Worm (Caenorhabditis elegans): Measurements from ENCODE around the gene col-17.

Gene col-17

ce11 chrII:4884403-4884802 is 17.0 kb upstream of the col-17 start:
- TF ChIP-seq lsy-2 (tag; optimal IDR thresholded peaks at IDR 0.05) (no peak), mdl-1 (tag; optimal IDR thresholded peaks at IDR 0.05) (no peak), ceh-8 (GFP tag; optimal IDR thresholded peaks at IDR 0.05) (no peak), pag-3 (tag; optimal IDR thresholded peaks at IDR 0.05; ENCODE audit: borderline replicate concordance, insufficient read depth) (no peak), blmp-1 (tag; optimal IDR thresholded peaks at IDR 0.05) (no peak), ces-1 (GFP tag; optimal IDR thresholded peaks at IDR 0.05) (no peak), sox-4 (tag; optimal IDR thresholded peaks at IDR 0.05) (no peak), lin-15B (tag; optimal IDR thresholded peaks at IDR 0.05) (no peak), efl-1 (optimal IDR thresholded peaks at IDR 0.05) (no peak), efl-1 (GFP tag; optimal IDR thresholded peaks at IDR 0.05 in 1 of 2) (peak in 1 of 2 experiments; percentile 52)

ce11 chrII:4883412-4883811 is 16.0 kb upstream of the col-17 start, which contains the start of gene gst-8:
Gene gst-8 (plus strand): TSS chrII:4883712.
- TF ChIP-seq nhr-12 (tag; optimal IDR thresholded peaks at IDR 0.05) (no peak), elt-2 (tag; optimal IDR thresholded peaks at IDR 0.05) (peak; percentile 10)

ce11 chrII:4882498-4882897 is 15.1 kb upstream of the col-17 start:
- TF ChIP-seq irx-1 (tag; optimal IDR thresholded peaks at IDR 0.05) (no peak), nhr-20 (tag; optimal IDR thresholded peaks at IDR 0.05) (peak; percentile 39)

- TF ChIP-seq nhr-19 (GFP tag; conservative IDR thresholded peaks at IDR 0.05): 0 out of 2 replicates have a peak, but pooled peaks have one; percentile 8
- TF ChIP-seq efl-1 (optimal IDR thresholded peaks at IDR 0.05): peak; percentile 3
- TF ChIP-seq efl-1 (GFP tag; optimal IDR thresholded peaks at IDR 0.05 in 1 of 2): peak in 1 of 2 experiments; percentile 77
- peak; percentile 90 for TF ChIP-seq nhr-20 (tag; optimal IDR thresholded peaks at IDR 0.05)
- peak; percentile 65 for TF ChIP-seq lin-14 (GFP tag; optimal IDR thresholded peaks at IDR 0.05)
- TF ChIP-seq dsc-1 (tag; optimal IDR thresholded peaks at IDR 0.05): no peak
- TF ChIP-seq hpl-2 (GFP tag; optimal IDR thresholded peaks at IDR 0.05): no peak
- peak; percentile 48 for TF ChIP-seq nhr-71 (tag; optimal IDR thresholded peaks at IDR 0.05)
- peak; percentile 44 for TF ChIP-seq snu-23 (GFP tag; optimal IDR thresholded peaks at IDR 0.05)
- TF ChIP-seq mdl-1 (tag; optimal IDR thresholded peaks at IDR 0.05): peak in 1 of 2 experiments; percentile 29
- no peak for TF ChIP-seq fkh-10 (GFP tag; optimal IDR thresholded peaks at IDR 0.05)
- TF ChIP-seq elt-2 (tag; optimal IDR thresholded peaks at IDR 0.05): peak; percentile 87
- TF ChIP-seq elt-3 (tag; optimal IDR thresholded peaks at IDR 0.05): peak in 2 of 6 experiments; percentile 9 to 17
- TF ChIP-seq tbx-2 (tag; optimal IDR thresholded peaks at IDR 0.05): peak; percentile 40
- peak; percentile 69 for TF ChIP-seq nhr-85 (tag)
- peak in 1 of 2 experiments; percentile 68 for TF ChIP-seq lin-35 (GFP tag; optimal IDR thresholded peaks at IDR 0.05)
- no peak for TF ChIP-seq nhr-12 (tag; optimal IDR thresholded peaks at IDR 0.05)
- peak; percentile 19 for TF ChIP-seq nhr-90 (tag; optimal IDR thresholded peaks at IDR 0.05; ENCODE audit: poor library complexity)
- no peak for TF ChIP-seq nhr-237 (tag; optimal IDR thresholded peaks at IDR 0.05)
- peak in 1 of 3 experiments; percentile 15 for TF ChIP-seq dpl-1 (GFP tag; optimal IDR thresholded peaks at IDR 0.05)
- TF ChIP-seq skn-1 (tag; optimal IDR thresholded peaks at IDR 0.05): peak; percentile 98
- no peak for TF ChIP-seq mep-1 (tag; optimal IDR thresholded peaks at IDR 0.05)
Observed at ce11 chrII:4881727-4882126, 14.4 kb upstream of the col-17 start, which contains the start of gene gst-7. Gene gst-7 (plus strand): TSS chrII:4882062.

- peak; percentile 63 for TF ChIP-seq elt-2 (tag; optimal IDR thresholded peaks at IDR 0.05)
- no peak for TF ChIP-seq nhr-76 (tag; optimal IDR thresholded peaks at IDR 0.05)
Observed at ce11 chrII:4879629-4880028, 12.3 kb upstream of the col-17 start, which contains the start of gene gst-6. Gene gst-6 (plus strand): TSS chrII:4879891.

ce11 chrII:4876091-4876490 is 8.7 kb upstream of the col-17 start, which contains the start of gene F11G11.13:
Gene F11G11.13 (minus strand): TSS chrII:4876179.
- no peak for TF ChIP-seq pqm-1 (tag; optimal IDR thresholded peaks at IDR 0.05)
- peak; percentile 55 for TF ChIP-seq nhr-85 (tag)
- peak in 1 of 6 experiments; percentile 7 for TF ChIP-seq elt-3 (tag; optimal IDR thresholded peaks at IDR 0.05)
- no peak for TF ChIP-seq unc-30 (tag; optimal IDR thresholded peaks at IDR 0.05)
- no peak for TF ChIP-seq mef-2 (tag; optimal IDR thresholded peaks at IDR 0.05)
- TF ChIP-seq hlh-4 (tag; optimal IDR thresholded peaks at IDR 0.05): no peak
- no peak for TF ChIP-seq ztf-4 (tag; optimal IDR thresholded peaks at IDR 0.05)
- no peak for TF ChIP-seq xbp-1 (tag; optimal IDR thresholded peaks at IDR 0.05)
- no peak for TF ChIP-seq nhr-11 (tag; optimal IDR thresholded peaks at IDR 0.05)
- no peak for TF ChIP-seq lin-13 (GFP tag; optimal IDR thresholded peaks at IDR 0.05)
- no peak for TF ChIP-seq mep-1 (tag; optimal IDR thresholded peaks at IDR 0.05)
- no peak for TF ChIP-seq egl-13 (tag; optimal IDR thresholded peaks at IDR 0.05)
- no peak for TF ChIP-seq lin-15B (tag; optimal IDR thresholded peaks at IDR 0.05)
- TF ChIP-seq lir-3 (tag; optimal IDR thresholded peaks at IDR 0.05; ENCODE audit: poor library complexity): no peak
- peak; percentile 90 for TF ChIP-seq blmp-1 (tag; optimal IDR thresholded peaks at IDR 0.05)

Data from whole organism, L1 larva.